Worm (Caenorhabditis elegans): ENCODE measurements around the gene bbs-5.

Gene bbs-5

DNA sequence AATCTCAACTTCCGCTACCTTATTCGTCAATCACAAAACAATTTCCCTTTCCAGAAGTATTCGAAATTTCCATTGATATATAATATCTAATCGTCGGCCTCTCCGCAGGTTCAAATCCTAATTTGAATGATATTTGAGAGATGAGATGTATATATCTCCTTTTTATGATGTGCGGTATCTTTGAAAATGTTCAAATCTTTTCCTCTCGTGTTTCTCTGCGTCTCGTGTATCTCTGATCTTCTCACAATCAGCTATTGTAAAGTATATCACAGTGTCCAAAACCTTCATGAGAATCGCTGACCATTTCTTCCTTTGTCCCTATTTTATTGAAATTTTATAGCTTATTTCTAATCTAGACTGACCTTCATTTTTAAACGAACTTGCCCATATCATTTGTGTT lies 28.2 kb upstream of the bbs-5 start:
- TF ChIP-seq ref-2 (tag; optimal IDR thresholded peaks at IDR 0.05) (no peak), ceh-24 (tag; optimal IDR thresholded peaks at IDR 0.05) (no peak), pax-1 (tag; optimal IDR thresholded peaks at IDR 0.05) (no peak), C38D4.7 (GFP tag; optimal IDR thresholded peaks at IDR 0.05) (no peak), madf-2 (tag; optimal IDR thresholded peaks at IDR 0.05) (no peak), dmd-4 (tag; optimal IDR thresholded peaks at IDR 0.05; ENCODE audit: borderline replicate concordance) (no peak), hlh-30 (tag; optimal IDR thresholded peaks at IDR 0.05; ENCODE audit: insufficient read depth) (no peak), nfya-1 (tag; optimal IDR thresholded peaks at IDR 0.05) (no peak), lin-11 (tag; optimal IDR thresholded peaks at IDR 0.05) (no peak), ceh-30 (tag; optimal IDR thresholded peaks at IDR 0.05) (no peak), C08G9.2 (tag; optimal IDR thresholded peaks at IDR 0.05) (no peak), ceh-18 (tag; optimal IDR thresholded peaks at IDR 0.05) (no peak), K09A11.1 (tag; optimal IDR thresholded peaks at IDR 0.05; ENCODE audit: insufficient read depth) (no peak), ceh-31 (tag; optimal IDR thresholded peaks at IDR 0.05) (no peak)

DNA sequence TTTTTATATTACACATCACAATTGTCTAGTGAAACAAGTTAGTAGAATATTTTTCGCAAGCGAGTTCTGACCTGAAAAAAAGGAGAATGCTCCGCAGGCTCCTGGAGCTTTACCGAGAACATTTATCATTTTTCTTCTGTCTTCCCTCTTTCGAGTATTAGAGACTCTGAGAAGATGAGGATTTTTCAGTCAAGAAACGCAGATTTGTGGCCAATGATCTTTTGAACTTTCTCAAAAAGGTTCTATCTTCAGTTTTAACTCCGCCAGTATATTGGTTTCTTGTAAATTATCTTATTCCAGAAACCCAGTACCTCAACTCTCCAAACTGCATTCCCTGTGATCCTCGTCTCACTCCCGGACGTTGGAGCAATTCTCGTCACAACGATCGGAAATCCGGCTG lies 24.0 kb upstream of the bbs-5 start, which contains the start of gene K10G9.2:
Gene K10G9.2, plus strand, starts transcription at position 301 of the 400 bp plus-strand sequence.
- no peak for TF ChIP-seq madf-2 (tag; optimal IDR thresholded peaks at IDR 0.05)
- no peak for TF ChIP-seq ceh-9 (tag; optimal IDR thresholded peaks at IDR 0.05)
- no peak for TF ChIP-seq rnt-1 (tag; optimal IDR thresholded peaks at IDR 0.05)
- TF ChIP-seq tbx-2 (tag; optimal IDR thresholded peaks at IDR 0.05), result no peak
- no peak for TF ChIP-seq ahr-1 (tag; optimal IDR thresholded peaks at IDR 0.05)
- TF ChIP-seq ztf-16 (tag; optimal IDR thresholded peaks at IDR 0.05), result no peak
- no peak for TF ChIP-seq dve-1 (tag; optimal IDR thresholded peaks at IDR 0.05)
- no peak for TF ChIP-seq K09A11.1 (tag; optimal IDR thresholded peaks at IDR 0.05; ENCODE audit: insufficient read depth)
- no peak for TF ChIP-seq ceh-2 (tag; optimal IDR thresholded peaks at IDR 0.05)

- TF ChIP-seq ceh-14 (tag; optimal IDR thresholded peaks at IDR 0.05) (peak; percentile 78), ceh-9 (tag; optimal IDR thresholded peaks at IDR 0.05) (no peak), unc-42 (tag; optimal IDR thresholded peaks at IDR 0.05) (peak; percentile 94), ceh-22 (tag; optimal IDR thresholded peaks at IDR 0.05) (no peak), ceh-31 (tag; optimal IDR thresholded peaks at IDR 0.05) (peak; percentile 76), ceh-45 (GFP tag; IDR thresholded peaks at IDR 0.05) (no peak), lin-11 (tag; optimal IDR thresholded peaks at IDR 0.05) (no peak), che-1 (tag; optimal IDR thresholded peaks at IDR 0.05) (peak; percentile 14), ceh-19 (GFP tag; optimal IDR thresholded peaks at IDR 0.05) (peak; percentile 36), unc-3 (GFP tag; conservative IDR thresholded peaks at IDR 0.05) (no peak), unc-3 (tag; optimal IDR thresholded peaks at IDR 0.05) (no peak), F13H6.1 (tag; optimal IDR thresholded peaks at IDR 0.05) (no peak), ref-2 (tag; optimal IDR thresholded peaks at IDR 0.05) (peak; percentile 14), nfya-1 (tag; optimal IDR thresholded peaks at IDR 0.05) (peak; percentile 50), mec-3 (tag; optimal IDR thresholded peaks at IDR 0.05; ENCODE audit: borderline replicate concordance) (no peak), tbx-2 (tag; optimal IDR thresholded peaks at IDR 0.05) (peak; percentile 58), hlh-30 (tag; optimal IDR thresholded peaks at IDR 0.05; ENCODE audit: insufficient read depth) (peak; percentile 27), sox-4 (tag; optimal IDR thresholded peaks at IDR 0.05) (no peak), K09A11.1 (tag; optimal IDR thresholded peaks at IDR 0.05; ENCODE audit: insufficient read depth) (no peak), zip-5 (tag; optimal IDR thresholded peaks at IDR 0.05) (no peak), T23F11.4 (GFP tag; optimal IDR thresholded peaks at IDR 0.05) (no peak), pat-9 (tag; optimal IDR thresholded peaks at IDR 0.05) (no peak), fkh-10 (GFP tag; optimal IDR thresholded peaks at IDR 0.05) (peak; percentile 71), ceh-48 (tag; optimal IDR thresholded peaks at IDR 0.05) (peak; percentile 73), ceh-2 (tag; optimal IDR thresholded peaks at IDR 0.05) (no peak), ceh-6 (GFP tag; optimal IDR thresholded peaks at IDR 0.05) (peak; percentile 18), lim-6 (tag; optimal IDR thresholded peaks at IDR 0.05) (no peak), eyg-1 (tag; optimal IDR thresholded peaks at IDR 0.05) (no peak)
Measured at ce11 chrIII:10284214-10284613, 22.6 kb upstream of the bbs-5 start.
